Fruit fly (Drosophila melanogaster) whole organism, embryonic: ENCODE measurements around the gene CG4880.

Experiments used
- Bteb2 ChIP-seq: fragments of 200-800 bp; sonication (Bioruptor generic); optimal IDR thresholded peaks from 2 replicates; lab custom pipeline; 2016; ENCODE audit warnings: missing biosample characterization, missing genetic modification characterization
- CG10274 ChIP-seq: fragments of 200-800 bp; sonication (Bioruptor generic); optimal IDR thresholded peaks from 3 replicates; lab custom pipeline; 2017; ENCODE audit warnings: missing biosample characterization, mild to moderate bottlenecking, missing genetic modification characterization
- CG10462 ChIP-seq: fragments of 200-800 bp; sonication (Bioruptor generic); optimal IDR thresholded peaks from 2 replicates; lab custom pipeline; 2016; ENCODE audit warnings: missing biosample characterization, missing genetic modification characterization
- CG10565 ChIP-seq: fragments of 200-800 bp; sonication (Bioruptor generic); optimal IDR thresholded peaks from 3 replicates; lab custom pipeline; 2016; ENCODE audit warnings: missing biosample characterization, mild to moderate bottlenecking, missing genetic modification characterization
- CG12744 ChIP-seq: fragments of 200-800 bp; sonication (Bioruptor generic); optimal IDR thresholded peaks from 2 replicates; lab custom pipeline; 2016; ENCODE audit warnings: missing biosample characterization, missing genetic modification characterization
- CG12942 ChIP-seq: fragments of 200-800 bp; sonication (Bioruptor generic); optimal IDR thresholded peaks from 3 replicates; lab custom pipeline; 2016; ENCODE audit warnings: missing biosample characterization, missing genetic modification characterization
- CG14050 ChIP-seq: fragments of 200-800 bp; sonication (Bioruptor generic); IDR thresholded peaks from 3 replicates; pipeline ENCODE4 v1.3.6; 2022; ENCODE audit warnings: missing biosample characterization, missing genetic modification characterization
- CG15601 ChIP-seq: fragments of 200-800 bp; sonication (Bioruptor generic); optimal IDR thresholded peaks from 3 replicates; lab custom pipeline; 2019; ENCODE audit warnings: missing biosample characterization, mild to moderate bottlenecking, missing genetic modification characterization, moderate library complexity
- CG15696 ChIP-seq: fragments of 200-800 bp; sonication (Bioruptor generic); optimal IDR thresholded peaks from 2 replicates; lab custom pipeline; 2019; ENCODE audit warnings: missing biosample characterization, mild to moderate bottlenecking, missing genetic modification characterization, moderate library complexity
- CG17359 ChIP-seq: fragments of 200-800 bp; sonication (Bioruptor generic); optimal IDR thresholded peaks from 3 replicates; lab custom pipeline; 2018; ENCODE audit warnings: missing biosample characterization, mild to moderate bottlenecking, missing genetic modification characterization, moderate library complexity
- CG17361 ChIP-seq: fragments of 200-800 bp; sonication (Bioruptor generic); IDR thresholded peaks from 3 replicates; pipeline ENCODE4 v1.3.6; 2022; ENCODE audit warnings: missing biosample characterization, missing genetic modification characterization
- CG17568 ChIP-seq: fragments of 200-800 bp; sonication (Bioruptor generic); optimal IDR thresholded peaks from 2 replicates; lab custom pipeline; 2018; ENCODE audit warnings: missing biosample characterization, mild to moderate bottlenecking, missing genetic modification characterization, moderate library complexity
- CG1792 ChIP-seq: fragments of 200-800 bp; sonication (Bioruptor generic); optimal IDR thresholded peaks from 2 replicates; lab custom pipeline; 2016; ENCODE audit warnings: missing biosample characterization, missing genetic modification characterization
- CG2120 ChIP-seq: fragments of 200-800 bp; sonication (Bioruptor generic); optimal IDR thresholded peaks from 3 replicates; lab custom pipeline; 2016; ENCODE audit warnings: missing biosample characterization, missing genetic modification characterization
- CG31441 ChIP-seq: fragments of 200-800 bp; sonication (Bioruptor generic); IDR thresholded peaks from 2 replicates; pipeline ENCODE4 v1.3.6; 2022; ENCODE audit warnings: missing biosample characterization, missing genetic modification characterization
- CG3407 ChIP-seq: fragments of 200-800 bp; sonication (Bioruptor generic); optimal IDR thresholded peaks from 2 replicates; lab custom pipeline; 2018; ENCODE audit warnings: missing biosample characterization, mild to moderate bottlenecking, missing genetic modification characterization
- CG4282 ChIP-seq: fragments of 200-800 bp; sonication (Bioruptor generic); optimal IDR thresholded peaks from 2 replicates; lab custom pipeline; 2016; ENCODE audit warnings: missing biosample characterization, missing genetic modification characterization
- CG4424 ChIP-seq: fragments of 200-800 bp; sonication (Bioruptor generic); optimal IDR thresholded peaks from 3 replicates; lab custom pipeline; 2016; ENCODE audit warnings: missing biosample characterization, missing genetic modification characterization
- CG6791 ChIP-seq: fragments of 200-800 bp; sonication (Bioruptor generic); IDR thresholded peaks from 3 replicates; pipeline ENCODE4 v1.3.6; 2022; ENCODE audit warnings: missing biosample characterization, missing genetic modification characterization; ENCODE audit not compliant: partially characterized antibody
- CG6854 ChIP-seq: fragments of 200-800 bp; sonication (Bioruptor generic); optimal IDR thresholded peaks from 3 replicates; lab custom pipeline; 2017; ENCODE audit warnings: missing biosample characterization, mild to moderate bottlenecking, missing genetic modification characterization
- CG8290 ChIP-seq, 3 experiments: fragments of 200-800 bp; sonication (Bioruptor generic); optimal IDR thresholded peaks; 2 replicates each; lab custom pipeline; 2016 to 2019; ENCODE audit warnings: missing biosample characterization in 3 of 3, missing genetic modification characterization in 3 of 3, mild to moderate bottlenecking in 2 of 3, moderate library complexity in 1 of 3
- CG8359 ChIP-seq: fragments of 200-800 bp; sonication (Bioruptor generic); optimal IDR thresholded peaks from 2 replicates; lab custom pipeline; 2017; ENCODE audit warnings: missing biosample characterization, mild to moderate bottlenecking, missing genetic modification characterization, borderline replicate concordance
- Dp ChIP-seq: fragments of 200-800 bp; sonication (Bioruptor generic); optimal IDR thresholded peaks from 2 replicates; lab custom pipeline; 2018; ENCODE audit warnings: missing biosample characterization, mild to moderate bottlenecking, missing genetic modification characterization, moderate library complexity
- E2f1 ChIP-seq: fragments of 200-800 bp; sonication (Bioruptor generic); IDR thresholded peaks from 2 replicates; pipeline ENCODE4 v1.3.6; 2022; ENCODE audit warnings: missing biosample characterization, missing genetic modification characterization
- Lhr ChIP-seq: fragments of 200-800 bp; sonication (Bioruptor generic); optimal IDR thresholded peaks from 3 replicates; lab custom pipeline; 2017; ENCODE audit warnings: mild to moderate bottlenecking, missing biosample characterization, missing genetic modification reagents, missing genetic modification characterization
- Med ChIP-seq: fragments of 200-800 bp; sonication (Bioruptor generic); peaks from one replicate; lab custom pipeline; 2016; ENCODE audit warnings: missing biosample characterization, missing genetic modification characterization, mild to moderate bottlenecking, inconsistent platforms, moderate library complexity
- Poxn ChIP-seq: fragments of 200-800 bp; sonication (Bioruptor generic); IDR thresholded peaks from 2 replicates; pipeline ENCODE4 v1.3.6; 2022; ENCODE audit warnings: missing biosample characterization, missing genetic modification characterization
- Ravus ChIP-seq: fragments of 200-800 bp; sonication (Bioruptor generic); IDR thresholded peaks from 2 replicates; pipeline ENCODE4 v1.3.6; 2022; ENCODE audit warnings: missing biosample characterization, missing genetic modification characterization
- Rfx ChIP-seq: fragments of 200-800 bp; sonication (Bioruptor generic); IDR thresholded peaks from 2 replicates; pipeline ENCODE4 v1.3.6; 2022; ENCODE audit warnings: missing biosample characterization, missing genetic modification characterization
- ap ChIP-seq: fragments of 200-800 bp; sonication (Bioruptor generic); IDR thresholded peaks from 2 replicates; pipeline ENCODE4 v1.3.6; 2022; ENCODE audit warnings: missing biosample characterization, missing genetic modification characterization
- ato ChIP-seq: fragments of 200-800 bp; sonication (Bioruptor generic); IDR thresholded peaks from 2 replicates; pipeline ENCODE4 v1.3.6; 2022; ENCODE audit warnings: missing biosample characterization, missing genetic modification characterization; ENCODE audit not compliant: partially characterized antibody
- bsh ChIP-seq, 2 experiments: fragments of 200-800 bp; sonication (Bioruptor generic); optimal IDR thresholded peaks; 2 replicates each; lab custom pipeline; 2017 to 2018; ENCODE audit warnings: mild to moderate bottlenecking in 2 of 2, missing biosample characterization in 2 of 2, missing genetic modification characterization in 2 of 2, moderate library complexity in 1 of 2
- cato ChIP-seq: fragments of 200-800 bp; sonication (Bioruptor generic); optimal IDR thresholded peaks from 2 replicates; lab custom pipeline; 2016; ENCODE audit warnings: missing biosample characterization, missing genetic modification characterization, borderline replicate concordance
- chm ChIP-seq: fragments of 200-800 bp; sonication (Bioruptor generic); IDR thresholded peaks from 2 replicates; pipeline ENCODE4 v1.3.6; 2022; ENCODE audit warnings: missing biosample characterization, missing genetic modification characterization
- crp ChIP-seq, 2 experiments: fragments of 200-800 bp; sonication (Bioruptor generic); optimal IDR thresholded peaks; 2 replicates in 1 of 2; 3 replicates in 1 of 2; lab custom pipeline; 2017; ENCODE audit warnings: missing biosample characterization in 2 of 2, missing genetic modification characterization in 2 of 2, mild to moderate bottlenecking in 1 of 2, moderate library complexity in 1 of 2
- eyg ChIP-seq: fragments of 200-800 bp; sonication (Bioruptor generic); optimal IDR thresholded peaks from 3 replicates; lab custom pipeline; 2016; ENCODE audit warnings: missing biosample characterization, missing genetic modification characterization
- insv ChIP-seq, 2 experiments: fragments of 200-800 bp; sonication (Bioruptor generic); optimal IDR thresholded peaks; 3 replicates each; lab custom pipeline; 2016 to 2018; ENCODE audit warnings: missing biosample characterization in 2 of 2, missing genetic modification characterization in 2 of 2
- pzg ChIP-seq: fragments of 200-800 bp; sonication (Bioruptor generic); optimal IDR thresholded peaks from 3 replicates; lab custom pipeline; 2018; ENCODE audit warnings: missing biosample characterization, mild to moderate bottlenecking, missing genetic modification characterization, moderate library complexity
- sc ChIP-seq, 3 experiments: fragments of >200 bp in 2 of 3; fragments of 200-800 bp in 1 of 3; sonication (Bioruptor generic) in 1 of 3; optimal IDR thresholded peaks; 2 replicates in 2 of 3; 3 replicates in 1 of 3; lab custom pipeline; 2017; ENCODE audit warnings: mild to moderate bottlenecking in 1 of 3, missing biosample characterization in 1 of 3, missing genetic modification characterization in 1 of 3, missing genetic modification reagents in 1 of 3
- sima ChIP-seq: fragments of 200-800 bp; sonication (Bioruptor generic); optimal IDR thresholded peaks from 2 replicates; lab custom pipeline; 2016; ENCODE audit warnings: missing biosample characterization, missing genetic modification characterization
- slou ChIP-seq: fragments of 200-800 bp; sonication (Bioruptor generic); optimal IDR thresholded peaks from 3 replicates; lab custom pipeline; 2016; ENCODE audit warnings: missing biosample characterization, missing genetic modification characterization
- stc ChIP-seq: fragments of 200-800 bp; sonication (Bioruptor generic); IDR thresholded peaks from 2 replicates; pipeline ENCODE4 v1.3.6; 2022; ENCODE audit warnings: missing biosample characterization, missing genetic modification characterization
- sug ChIP-seq: fragments of 200-800 bp; optimal IDR thresholded peaks from 2 replicates; lab custom pipeline; 2019; ENCODE audit warnings: missing biosample characterization, mild to moderate bottlenecking, missing genetic modification characterization, moderate library complexity
- tna ChIP-seq: fragments of 200-800 bp; sonication (Bioruptor generic); IDR thresholded peaks from 2 replicates; pipeline ENCODE4 v1.3.6; 2022; ENCODE audit warnings: missing biosample characterization, missing genetic modification characterization; ENCODE audit not compliant: partially characterized antibody
- ttk ChIP-seq: fragments of 200-800 bp; sonication (Bioruptor generic); IDR thresholded peaks from 2 replicates; pipeline ENCODE4 v2.1.2; 2022; ENCODE audit warnings: missing biosample characterization, missing genetic modification characterization
- vvl ChIP-seq: fragments of 200-800 bp; sonication (Bioruptor generic); IDR thresholded peaks from 2 replicates; pipeline ENCODE4 v1.3.6; 2022; ENCODE audit warnings: missing biosample characterization, missing genetic modification characterization

The CG4880 gene

dm6 chrX:16931994-16932819 lies 45.6 kb downstream of the CG4880 start (continued):
- TF ChIP-seq CG8290 (GFP tag; optimal IDR thresholded peaks at IDR 0.05; lab: Kevin White, UChicago) (no peak), CG8290 (tag; optimal IDR thresholded peaks at IDR 0.05; lab: Kevin White, UChicago) (peak in 1 of 2 experiments; percentile 40), eyg (no peak), crp (GFP tag; optimal IDR thresholded peaks at IDR 0.05; lab: Kevin White, UChicago) (no peak), Poxn (no peak), CG1792 (no peak), ttk (no peak), cato (GFP tag; lab: Kevin White, UChicago) (no peak), CG17361 (GFP tag; lab: Robert Waterston, UW) (no peak), CG10565 (GFP tag; lab: Kevin White, UChicago) (no peak), CG8359 (GFP tag; lab: Kevin White, UChicago) (peak; percentile 99), CG10462 (GFP tag; lab: Kevin White, UChicago) (no peak), ap (GFP tag; lab: Robert Waterston, UW) (peak; percentile 17; the same call in 1 of the 2 replicates), CG10274 (GFP tag; lab: Kevin White, UChicago) (no peak), Rfx (GFP tag; lab: Robert Waterston, UW) (peak; percentile 47; the same call in 1 of the 2 replicates), Med (GFP tag; lab: Kevin White, UChicago) (peak; percentile 62), sug (tag; lab: Kevin White, UChicago) (peak; percentile 74), bsh (GFP tag; optimal IDR thresholded peaks at IDR 0.05; lab: Kevin White, UChicago) (no peak)

- peak; percentile 8 for TF ChIP-seq CG4424 (GFP tag; lab: Kevin White, UChicago)
- no peak for TF ChIP-seq Bteb2 (GFP tag; lab: Kevin White, UChicago)
- no peak for TF ChIP-seq Dp (GFP tag; lab: Kevin White, UChicago)
- TF ChIP-seq CG12744 (GFP tag; lab: Kevin White, UChicago): no peak
- TF ChIP-seq pzg (GFP tag; lab: Kevin White, UChicago): no peak
- TF ChIP-seq Ravus (GFP tag; lab: Robert Waterston, UW): no peak
- TF ChIP-seq CG15601: no peak
- no peak for TF ChIP-seq CG12942 (GFP tag; lab: Kevin White, UChicago)
- no peak for TF ChIP-seq Rfx (GFP tag; lab: Robert Waterston, UW)
- TF ChIP-seq tna (GFP tag; lab: Robert Waterston, UW): no peak
- no peak for TF ChIP-seq CG3407 (GFP tag; lab: Kevin White, UChicago)
- no peak for TF ChIP-seq chm (GFP tag; lab: Robert Waterston, UW)
- no peak for TF ChIP-seq E2f1 (GFP tag; lab: Robert Waterston, UW)
- peak; percentile 28; the same call in 1 of the 2 replicates for TF ChIP-seq vvl (GFP tag; lab: Robert Waterston, UW)
- TF ChIP-seq CG14050 (GFP tag; lab: Robert Waterston, UW): no peak
- no peak for TF ChIP-seq CG15696 (tag; lab: Kevin White, UChicago)
- no peak for TF ChIP-seq CG10462 (GFP tag; lab: Kevin White, UChicago)
- no peak for TF ChIP-seq ato
- TF ChIP-seq sc (optimal IDR thresholded peaks at IDR 0.05; lab: Kevin White, UChicago): no peak
- no peak for TF ChIP-seq sc (GFP tag; optimal IDR thresholded peaks at IDR 0.05; lab: Kevin White, UChicago)
- no peak for TF ChIP-seq CG17568 (GFP tag; lab: Kevin White, UChicago)
- no peak for TF ChIP-seq slou (GFP tag; lab: Kevin White, UChicago)
- TF ChIP-seq CG4282 (GFP tag; lab: Kevin White, UChicago): no peak
- TF ChIP-seq CG31441 (GFP tag; lab: Robert Waterston, UW): 0 out of 2 replicates have a peak, but pooled peaks have one; percentile 12
- TF ChIP-seq stc (GFP tag; lab: Robert Waterston, UW): no peak
- TF ChIP-seq CG17359: peak; percentile 27
- TF ChIP-seq CG2120: no peak
- TF ChIP-seq sima (GFP tag; lab: Kevin White, UChicago): no peak
- TF ChIP-seq Lhr (GFP tag; lab: Kevin White, UChicago): no peak
- no peak for TF ChIP-seq CG6854 (GFP tag; lab: Kevin White, UChicago)
- TF ChIP-seq CG6791: no peak
- no peak for TF ChIP-seq insv (GFP tag; optimal IDR thresholded peaks at IDR 0.05; lab: Kevin White, UChicago)
Measured at dm6 chrX:16932820-16933386, 46.3 kb downstream of the CG4880 start.
